Worm (Caenorhabditis elegans): ENCODE measurements around the gene F31E3.6.

DNA sequence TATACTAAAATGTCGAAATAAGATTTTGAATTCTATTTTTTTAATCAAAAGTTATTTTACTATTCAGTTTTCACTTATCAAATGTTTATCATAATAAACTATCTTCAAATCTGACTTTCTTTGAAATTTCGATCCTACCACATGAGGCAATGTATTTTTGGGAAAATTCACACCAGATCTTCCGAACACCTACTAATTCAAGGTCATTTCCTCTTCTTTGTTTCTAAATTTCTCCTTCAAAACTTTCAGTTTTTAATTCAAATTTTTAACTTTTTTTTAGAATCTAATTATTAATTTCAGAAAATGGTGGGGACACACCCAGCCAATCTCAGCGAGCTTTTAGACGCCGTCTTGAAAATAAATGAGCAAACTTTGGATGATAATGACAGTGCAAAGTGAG is 2.3 kb upstream of the F31E3.6 start, which contains the start of gene ceh-20:
- TF ChIP-seq nhr-11 (tag; optimal IDR thresholded peaks at IDR 0.05): no peak
- TF ChIP-seq lin-13 (GFP tag; optimal IDR thresholded peaks at IDR 0.05): no peak
- no peak for TF ChIP-seq nhr-6 (tag; optimal IDR thresholded peaks at IDR 0.05)
- TF ChIP-seq ceh-16 (tag; optimal IDR thresholded peaks at IDR 0.05): no peak
- no peak for TF ChIP-seq blmp-1 (tag; optimal IDR thresholded peaks at IDR 0.05; ENCODE audit: insufficient read depth)

All from whole organism, L2 larva.